Fruit fly (Drosophila melanogaster) whole organism, embryonic: ENCODE data around the gene CG4709.
A peak's percentile ranks its signal among the peaks of the same experiment; 100 is the strongest.

Experiments
- Atf6 ChIP-seq: fragments of 200-800 bp; sonication (Bioruptor generic); IDR thresholded peaks from 2 replicates; pipeline ENCODE4 v1.3.6; 2022; ENCODE audit warnings: missing biosample characterization, missing genetic modification characterization
- CG10366 ChIP-seq: fragments of 200-800 bp; sonication (Bioruptor generic); IDR thresholded peaks from 2 replicates; pipeline ENCODE4 v1.3.6; 2022; ENCODE audit warnings: missing biosample characterization, missing genetic modification characterization
- CG11398 ChIP-seq: fragments of 200-800 bp; sonication (Bioruptor generic); optimal IDR thresholded peaks from 2 replicates; lab custom pipeline; 2016; ENCODE audit warnings: missing biosample characterization, missing genetic modification characterization
- CG11456 ChIP-seq: fragments of 200-800 bp; sonication (Bioruptor generic); IDR thresholded peaks from 3 replicates; pipeline ENCODE4 v1.3.6; 2022; ENCODE audit warnings: missing biosample characterization, missing genetic modification characterization
- CG11504 ChIP-seq: fragments of 200-800 bp; sonication (Bioruptor generic); optimal IDR thresholded peaks from 3 replicates; lab custom pipeline; 2019; ENCODE audit warnings: missing biosample characterization, mild to moderate bottlenecking, missing genetic modification characterization, moderate library complexity
- CG11560 ChIP-seq: fragments of 200-800 bp; sonication (Bioruptor generic); IDR thresholded peaks from 3 replicates; pipeline ENCODE4 v1.3.6; 2022; ENCODE audit warnings: missing biosample characterization, missing genetic modification characterization
- CG11695 ChIP-seq: fragments of 200-800 bp; sonication (Bioruptor generic); IDR thresholded peaks from 3 replicates; pipeline ENCODE4 v1.3.6; 2022; ENCODE audit warnings: missing biosample characterization, missing genetic modification characterization
- CG11723 ChIP-seq: fragments of 200-800 bp; sonication (Bioruptor generic); optimal IDR thresholded peaks from 2 replicates; lab custom pipeline; 2017; ENCODE audit warnings: missing biosample characterization, mild to moderate bottlenecking, missing genetic modification characterization
- CG13424 ChIP-seq: fragments of 200-800 bp; sonication (Bioruptor generic); optimal IDR thresholded peaks from 2 replicates; lab custom pipeline; 2019; ENCODE audit warnings: missing biosample characterization, mild to moderate bottlenecking, missing genetic modification characterization, moderate library complexity
- CG15479 ChIP-seq: fragments of 200-800 bp; sonication (Bioruptor generic); optimal IDR thresholded peaks from 3 replicates; lab custom pipeline; 2019; ENCODE audit warnings: missing biosample characterization, mild to moderate bottlenecking, missing genetic modification characterization, moderate library complexity
- CG17612 ChIP-seq: fragments of 200-800 bp; sonication (Bioruptor generic); IDR thresholded peaks from 2 replicates; pipeline ENCODE4 v1.3.6; 2022; ENCODE audit warnings: missing biosample characterization, missing genetic modification characterization
- CG31224 ChIP-seq: fragments of 200-800 bp; sonication (Bioruptor generic); IDR thresholded peaks from 2 replicates; pipeline ENCODE4 v1.3.6; 2022; ENCODE audit warnings: missing biosample characterization, missing genetic modification characterization
- CG3407 ChIP-seq: fragments of 200-800 bp; sonication (Bioruptor generic); optimal IDR thresholded peaks from 2 replicates; lab custom pipeline; 2018; ENCODE audit warnings: missing biosample characterization, mild to moderate bottlenecking, missing genetic modification characterization
- CG6813 ChIP-seq: fragments of 200-800 bp; sonication (Bioruptor generic); optimal IDR thresholded peaks from 2 replicates; lab custom pipeline; 2017; ENCODE audit warnings: missing biosample characterization, missing genetic modification characterization, mild to moderate bottlenecking, moderate library complexity, missing genetic modification reagents
- CG7745 ChIP-seq: fragments of 200-800 bp; sonication (Bioruptor generic); optimal IDR thresholded peaks from 2 replicates; lab custom pipeline; 2018; ENCODE audit warnings: missing biosample characterization, mild to moderate bottlenecking, missing genetic modification characterization, moderate library complexity
- D ChIP-seq, 2 experiments: fragments of 200-800 bp in 1 of 2; fragments of >200 bp in 1 of 2; sonication (Bioruptor generic) in 1 of 2; optimal IDR thresholded peaks; 2 replicates in 1 of 2; 3 replicates in 1 of 2; lab custom pipeline; 2017; ENCODE audit warnings: mild to moderate bottlenecking in 1 of 2, missing biosample characterization in 1 of 2, missing genetic modification characterization in 1 of 2, missing genetic modification reagents in 1 of 2
- D19A ChIP-seq: fragments of 200-800 bp; optimal IDR thresholded peaks from 3 replicates; lab custom pipeline; 2019; ENCODE audit warnings: missing biosample characterization, mild to moderate bottlenecking, missing genetic modification characterization, moderate library complexity
- Dad ChIP-seq: fragments of 200-800 bp; sonication (Bioruptor generic); optimal IDR thresholded peaks from 3 replicates; lab custom pipeline; 2016; ENCODE audit warnings: missing biosample characterization, missing genetic modification characterization
- Ets65A ChIP-seq: fragments of 200-800 bp; sonication (Bioruptor generic); peaks from one replicate; lab custom pipeline; 2016; ENCODE audit warnings: missing biosample characterization, missing genetic modification characterization
- HLH54F ChIP-seq: fragments of 200-800 bp; sonication (Bioruptor generic); optimal IDR thresholded peaks from 3 replicates; lab custom pipeline; 2016; ENCODE audit warnings: missing biosample characterization, missing genetic modification characterization
- HLHmδ ChIP-seq: fragments of 200-800 bp; sonication (Bioruptor generic); optimal IDR thresholded peaks from 2 replicates; lab custom pipeline; 2018; ENCODE audit warnings: missing biosample characterization, mild to moderate bottlenecking, missing genetic modification characterization, moderate library complexity
- HmgZ ChIP-seq: fragments of 200-800 bp; sonication (Bioruptor generic); optimal IDR thresholded peaks from 2 replicates; lab custom pipeline; 2018; ENCODE audit warnings: missing biosample characterization, mild to moderate bottlenecking, missing genetic modification characterization
- Hr39 ChIP-seq: fragments of >200 bp; optimal IDR thresholded peaks from 2 replicates; lab custom pipeline; 2017
- Lpt ChIP-seq: fragments of >200 bp; optimal IDR thresholded peaks from 2 replicates; lab custom pipeline; 2018; ENCODE audit warnings: missing biosample characterization, missing genetic modification characterization
- MBD-R2 ChIP-seq: fragments of 200-800 bp; sonication (Bioruptor generic); IDR thresholded peaks from 2 replicates; pipeline ENCODE4 v1.3.6; 2022; ENCODE audit warnings: missing biosample characterization, missing genetic modification characterization
- MTF-1 ChIP-seq: fragments of 200-800 bp; sonication (Bioruptor generic); optimal IDR thresholded peaks from 2 replicates; lab custom pipeline; 2018; ENCODE audit warnings: missing biosample characterization, mild to moderate bottlenecking, missing genetic modification characterization, borderline replicate concordance
- Max ChIP-seq: fragments of 200-800 bp; sonication (Bioruptor generic); optimal IDR thresholded peaks from 2 replicates; lab custom pipeline; 2016; ENCODE audit warnings: missing biosample characterization, mild to moderate bottlenecking, missing genetic modification characterization
- Myb ChIP-seq: fragments of 200-800 bp; sonication (Bioruptor generic); optimal IDR thresholded peaks from 2 replicates; lab custom pipeline; 2016; ENCODE audit warnings: missing biosample characterization, missing genetic modification characterization
- NC2α ChIP-seq: fragments of 200-800 bp; sonication (Bioruptor generic); optimal IDR thresholded peaks from 2 replicates; lab custom pipeline; 2016; ENCODE audit warnings: missing biosample characterization, missing genetic modification characterization
- Oli ChIP-seq: fragments of 200-800 bp; sonication (Bioruptor generic); optimal IDR thresholded peaks from 2 replicates; lab custom pipeline; 2018; ENCODE audit warnings: missing biosample characterization, mild to moderate bottlenecking, missing genetic modification characterization, moderate library complexity
- Sox100B ChIP-seq: fragments of 200-800 bp; sonication (Bioruptor generic); optimal IDR thresholded peaks from 3 replicates; lab custom pipeline; 2018; ENCODE audit warnings: missing biosample characterization, mild to moderate bottlenecking, missing genetic modification characterization
- Usf ChIP-seq: fragments of 200-800 bp; sonication (Bioruptor generic); optimal IDR thresholded peaks from 2 replicates; lab custom pipeline; 2017; ENCODE audit warnings: missing genotype, missing biosample characterization, missing genetic modification characterization
- ash1 ChIP-seq: fragments of 200-800 bp; sonication (Bioruptor generic); optimal IDR thresholded peaks from 2 replicates; lab custom pipeline; 2018; ENCODE audit warnings: missing biosample characterization, mild to moderate bottlenecking, missing genetic modification characterization
- bbx ChIP-seq: fragments of 200-800 bp; sonication (Bioruptor generic); IDR thresholded peaks from 2 replicates; pipeline ENCODE4 v1.3.6; 2022; ENCODE audit warnings: missing biosample characterization, missing genetic modification characterization; ENCODE audit not compliant: partially characterized antibody
- gem ChIP-seq: fragments of 200-800 bp; sonication (Bioruptor generic); optimal IDR thresholded peaks from 2 replicates; lab custom pipeline; 2019; ENCODE audit warnings: missing biosample characterization, mild to moderate bottlenecking, missing genetic modification characterization, moderate library complexity
- grn ChIP-seq: fragments of 200-800 bp; sonication (Bioruptor generic); optimal IDR thresholded peaks from 3 replicates; lab custom pipeline; 2017; ENCODE audit warnings: missing biosample characterization, missing genetic modification characterization
- gt ChIP-seq: fragments of 200-800 bp; sonication (Bioruptor generic); IDR thresholded peaks from 2 replicates; pipeline ENCODE4 v1.3.6; 2022; ENCODE audit warnings: missing biosample characterization, missing genetic modification characterization
- klu ChIP-seq: fragments of 200-800 bp; sonication (Bioruptor generic); IDR thresholded peaks from 2 replicates; pipeline ENCODE4 v1.3.6; 2022; ENCODE audit warnings: missing biosample characterization, missing genetic modification characterization
- nerfin-2 ChIP-seq: fragments of 200-800 bp; sonication (Bioruptor generic); IDR thresholded peaks from 2 replicates; pipeline ENCODE4 v1.3.6; 2022; ENCODE audit warnings: missing biosample characterization, missing genetic modification characterization; ENCODE audit not compliant: partially characterized antibody
- odd ChIP-seq: fragments of 200-800 bp; sonication (Bioruptor generic); optimal IDR thresholded peaks from 2 replicates; lab custom pipeline; 2017; ENCODE audit warnings: missing biosample characterization, mild to moderate bottlenecking, missing genetic modification characterization
- otp ChIP-seq: fragments of 200-800 bp; sonication (Bioruptor generic); IDR thresholded peaks from 3 replicates; pipeline ENCODE4, ENCODE4 v1.3.6; 2022; ENCODE audit warnings: missing biosample characterization, missing genetic modification characterization
- pho ChIP-seq: fragments of 200-800 bp; sonication (Bioruptor generic); optimal IDR thresholded peaks from 2 replicates; lab custom pipeline; 2016; ENCODE audit warnings: missing biosample characterization, missing genetic modification characterization
- pum ChIP-seq: fragments of 200-800 bp; sonication (Bioruptor generic); optimal IDR thresholded peaks from 2 replicates; lab custom pipeline; 2016; ENCODE audit warnings: missing biosample characterization, missing genetic modification characterization
- row ChIP-seq: fragments of 200-800 bp; sonication (Bioruptor generic); IDR thresholded peaks from 3 replicates; pipeline ENCODE4 v1.3.6; 2022; ENCODE audit warnings: missing biosample characterization, missing genetic modification characterization
- schlank ChIP-seq: fragments of 200-800 bp; sonication (Bioruptor generic); optimal IDR thresholded peaks from 2 replicates; lab custom pipeline; 2018; ENCODE audit warnings: missing biosample characterization, mild to moderate bottlenecking, missing genetic modification characterization
- sens ChIP-seq: fragments of 200-800 bp; sonication (Bioruptor generic); peaks from one replicate; lab custom pipeline; 2016; ENCODE audit warnings: missing biosample characterization, missing genetic modification characterization
- sima ChIP-seq: fragments of 200-800 bp; sonication (Bioruptor generic); optimal IDR thresholded peaks from 2 replicates; lab custom pipeline; 2016; ENCODE audit warnings: missing biosample characterization, missing genetic modification characterization
- so ChIP-seq: fragments of 200-800 bp; sonication (Bioruptor generic); IDR thresholded peaks from 3 replicates; pipeline ENCODE4 v1.3.6; 2022; ENCODE audit warnings: missing biosample characterization, missing genetic modification characterization
- sug ChIP-seq: fragments of 200-800 bp; optimal IDR thresholded peaks from 2 replicates; lab custom pipeline; 2019; ENCODE audit warnings: missing biosample characterization, mild to moderate bottlenecking, missing genetic modification characterization, moderate library complexity
- tll ChIP-seq, 2 experiments: fragments of 200-800 bp in 1 of 2; fragments of >200 bp in 1 of 2; sonication (Bioruptor generic) in 1 of 2; optimal IDR thresholded peaks; 2 replicates each; lab custom pipeline; 2017 to 2019; ENCODE audit warnings: missing biosample characterization in 2 of 2, missing genetic modification characterization in 2 of 2, mild to moderate bottlenecking in 1 of 2, moderate library complexity in 1 of 2
- trh ChIP-seq: fragments of 200-800 bp; sonication (Bioruptor generic); optimal IDR thresholded peaks from 2 replicates; lab custom pipeline; 2016; ENCODE audit warnings: missing biosample characterization, missing genetic modification characterization

The CG4709 gene

dm6 chr2L:9954119-9954518 is at the start of gene CG4709, which contains the start of gene CG13126 (continued):
- TF ChIP-seq Myb (GFP tag; lab: Kevin White, UChicago) = no peak
- TF ChIP-seq HLHmδ (GFP tag; lab: Kevin White, UChicago) = no peak
- peak; percentile 24 for TF ChIP-seq schlank (tag; lab: Kevin White, UChicago)
- peak; percentile 91 for TF ChIP-seq Sox100B
- peak; percentile 90 for TF ChIP-seq Ets65A (GFP tag; lab: Kevin White, UChicago)
- peak; percentile 83 for TF ChIP-seq CG11456 (GFP tag; lab: Robert Waterston, UW)
- TF ChIP-seq CG11560 = no peak; the same call in 2 of the 3 replicates
- TF ChIP-seq MBD-R2 (GFP tag; lab: Robert Waterston, UW) = peak; percentile 99
- TF ChIP-seq CG31224 (GFP tag; lab: Robert Waterston, UW) = peak; percentile 79
- no peak for TF ChIP-seq nerfin-2
- TF ChIP-seq row (GFP tag; lab: Robert Waterston, UW) = peak; percentile 96
- peak; percentile 46 for TF ChIP-seq trh (GFP tag; lab: Kevin White, UChicago)
- TF ChIP-seq Oli (tag; lab: Kevin White, UChicago) = peak; percentile 92
- TF ChIP-seq sima (GFP tag; lab: Kevin White, UChicago) = no peak
- TF ChIP-seq Max (GFP tag; lab: Kevin White, UChicago) = peak; percentile 92
- no peak for TF ChIP-seq CG15479 (GFP tag; lab: Kevin White, UChicago)
- no peak for TF ChIP-seq D (optimal IDR thresholded peaks at IDR 0.05; lab: Kevin White, UChicago)
- TF ChIP-seq D (GFP tag; optimal IDR thresholded peaks at IDR 0.05; lab: Kevin White, UChicago) = peak; percentile 87
- TF ChIP-seq CG11723 (GFP tag; lab: Kevin White, UChicago) = peak; percentile 74
- TF ChIP-seq Lpt (GFP tag; lab: Kevin White, UChicago) = no peak
- no peak for TF ChIP-seq pho (GFP tag; lab: Kevin White, UChicago)
- peak; percentile 40 for TF ChIP-seq pum (GFP tag; lab: Kevin White, UChicago)
- peak; percentile 83 for TF ChIP-seq sug
- TF ChIP-seq klu (GFP tag; lab: Robert Waterston, UW) = peak; percentile 76; the same call in 1 of the 2 replicates
- peak; percentile 67 for TF ChIP-seq MTF-1 (GFP tag; lab: Kevin White, UChicago)
- peak; percentile 92 for TF ChIP-seq CG13424 (tag; lab: Kevin White, UChicago)
- TF ChIP-seq CG11504 (tag; lab: Kevin White, UChicago) = peak; percentile 91
- peak; percentile 90 for TF ChIP-seq CG6813
- TF ChIP-seq CG11695 (GFP tag; lab: Robert Waterston, UW) = peak; percentile 95
- TF ChIP-seq otp = peak; percentile 77; the same call in 2 of the 3 replicates
- TF ChIP-seq CG11398 = no peak
- TF ChIP-seq CG10366 (GFP tag; lab: Robert Waterston, UW) = peak; percentile 87
- peak; percentile 85 for TF ChIP-seq HmgZ
- peak; percentile 57 for TF ChIP-seq Dad (GFP tag; lab: Kevin White, UChicago)
- TF ChIP-seq Hr39 = no peak
- TF ChIP-seq grn (GFP tag; lab: Kevin White, UChicago) = peak; percentile 37
- peak; percentile 96 for TF ChIP-seq sens
- peak in 1 of 2 experiments; percentile 25 for TF ChIP-seq tll (GFP tag; optimal IDR thresholded peaks at IDR 0.05; lab: Kevin White, UChicago)
- peak; percentile 90 for TF ChIP-seq D19A (tag; lab: Kevin White, UChicago)
- TF ChIP-seq gem = peak; percentile 96
- TF ChIP-seq NC2α (GFP tag; lab: Kevin White, UChicago) = no peak
- peak; percentile 84 for TF ChIP-seq Atf6 (GFP tag; lab: Robert Waterston, UW)
- TF ChIP-seq CG3407 = peak; percentile 79
- TF ChIP-seq gt = no peak
- 0 out of 2 replicates have a peak, but pooled peaks have one; percentile 18 for TF ChIP-seq bbx (GFP tag; lab: Robert Waterston, UW)
- no peak for TF ChIP-seq ash1 (GFP tag; lab: Kevin White, UChicago)
- peak; percentile 77; the same call in 2 of the 3 replicates for TF ChIP-seq so (GFP tag; lab: Robert Waterston, UW)
- peak; percentile 57 for TF ChIP-seq Usf (GFP tag; lab: Kevin White, UChicago)
- no peak for TF ChIP-seq CG7745 (tag; lab: Kevin White, UChicago)
- peak; percentile 6 for TF ChIP-seq HLH54F (GFP tag; lab: Kevin White, UChicago)
- 0 out of 2 replicates have a peak, but pooled peaks have one; percentile 30 for TF ChIP-seq CG17612 (GFP tag; lab: Robert Waterston, UW)
- peak; percentile 82 for TF ChIP-seq odd
